Worm (Caenorhabditis elegans): ENCODE data around the gene F08F8.9.
A peak's percentile ranks its signal among the peaks of the same experiment; 100 is the strongest.

F08F8.9 gene

ce11 chrIII:7308600-7309109, 45.1 kb downstream of the F08F8.9 start, which contains the start of gene acbp-4:
TSS of gene acbp-4 (minus strand) at chrIII:7309109.
- TF ChIP-seq nhr-12 (tag; optimal IDR thresholded peaks at IDR 0.05), result no peak
- no peak for TF ChIP-seq zip-4 (GFP tag; optimal IDR thresholded peaks at IDR 0.05)
- TF ChIP-seq swsn-7 (tag; optimal IDR thresholded peaks at IDR 0.05), result no peak
- TF ChIP-seq lsy-2 (tag; optimal IDR thresholded peaks at IDR 0.05), result no peak
- TF ChIP-seq skn-1 (tag; optimal IDR thresholded peaks at IDR 0.05), result no peak
- no peak for TF ChIP-seq egl-27 (tag; optimal IDR thresholded peaks at IDR 0.05)
- no peak for TF ChIP-seq dsc-1 (tag; optimal IDR thresholded peaks at IDR 0.05)

ce11 chrIII:7305649-7305977, 48.2 kb downstream of the F08F8.9 start:
- TF ChIP-seq C34B4.2 (tag; optimal IDR thresholded peaks at IDR 0.05) (no peak), C04F5.9 (tag; optimal IDR thresholded peaks at IDR 0.05) (no peak), tlp-1 (tag; optimal IDR thresholded peaks at IDR 0.05) (no peak), xbp-1 (tag; optimal IDR thresholded peaks at IDR 0.05) (no peak), nhr-85 (tag) (peak; percentile 77), ets-5 (GFP tag; IDR thresholded peaks at IDR 0.05) (no peak), nhr-19 (GFP tag; conservative IDR thresholded peaks at IDR 0.05) (no peak; the same call in 1 of the 2 replicates), unc-98 (GFP tag; IDR thresholded peaks at IDR 0.05) (no peak), vab-15 (tag; optimal IDR thresholded peaks at IDR 0.05) (no peak), tbx-2 (tag; optimal IDR thresholded peaks at IDR 0.05) (no peak), grh-1 (GFP tag; IDR thresholded peaks at IDR 0.05) (no peak), aly-2 (tag; optimal IDR thresholded peaks at IDR 0.05) (no peak), blmp-1 (tag; optimal IDR thresholded peaks at IDR 0.05) (peak; percentile 90), ceh-88 (GFP tag; IDR thresholded peaks at IDR 0.05) (no peak), nhr-20 (tag; optimal IDR thresholded peaks at IDR 0.05) (peak; percentile 42), pag-3 (tag; optimal IDR thresholded peaks at IDR 0.05; ENCODE audit: borderline replicate concordance, insufficient read depth) (no peak), unc-62 (GFP tag; optimal IDR thresholded peaks at IDR 0.05) (no peak), elt-3 (tag; optimal IDR thresholded peaks at IDR 0.05) (peak in 4 of 6 experiments; percentile 20 to 88 (median 44)), nhr-71 (tag; optimal IDR thresholded peaks at IDR 0.05) (peak; percentile 40), fkh-10 (GFP tag; optimal IDR thresholded peaks at IDR 0.05) (no peak), unc-86 (tag; optimal IDR thresholded peaks at IDR 0.05) (no peak), swsn-7 (tag; optimal IDR thresholded peaks at IDR 0.05) (no peak), hpl-2 (GFP tag; optimal IDR thresholded peaks at IDR 0.05) (no peak), hlh-4 (tag; optimal IDR thresholded peaks at IDR 0.05) (no peak), pqm-1 (tag; optimal IDR thresholded peaks at IDR 0.05) (no peak), ceh-63 (GFP tag; optimal IDR thresholded peaks at IDR 0.05) (no peak), sox-4 (tag; optimal IDR thresholded peaks at IDR 0.05) (no peak), ama-1 (optimal IDR thresholded peaks at IDR 0.05) (no peak), sup-37 (GFP tag; optimal IDR thresholded peaks at IDR 0.05) (no peak), nhr-76 (tag; optimal IDR thresholded peaks at IDR 0.05) (no peak), mef-2 (tag; optimal IDR thresholded peaks at IDR 0.05) (no peak), pax-3 (tag; optimal IDR thresholded peaks at IDR 0.05) (no peak), ztf-4 (tag; optimal IDR thresholded peaks at IDR 0.05) (no peak), F16B12.6 (tag; optimal IDR thresholded peaks at IDR 0.05) (no peak), dpl-1 (GFP tag; optimal IDR thresholded peaks at IDR 0.05) (no peak), alr-1 (tag; optimal IDR thresholded peaks at IDR 0.05; ENCODE audit: borderline replicate concordance) (no peak), snu-23 (GFP tag; optimal IDR thresholded peaks at IDR 0.05) (peak; percentile 41), C16A3.4 (tag; optimal IDR thresholded peaks at IDR 0.05) (no peak), irx-1 (tag; optimal IDR thresholded peaks at IDR 0.05) (no peak), skn-1 (tag; optimal IDR thresholded peaks at IDR 0.05) (no peak), lin-39 (tag; optimal IDR thresholded peaks at IDR 0.05) (no peak), ces-1 (GFP tag; optimal IDR thresholded peaks at IDR 0.05) (no peak), lin-14 (GFP tag; optimal IDR thresholded peaks at IDR 0.05) (peak; percentile 47), lsy-2 (tag; optimal IDR thresholded peaks at IDR 0.05) (peak in 1 of 2 experiments; percentile 25), snpc-4 (tag; optimal IDR thresholded peaks at IDR 0.05) (no peak), efl-1 (optimal IDR thresholded peaks at IDR 0.05) (no peak), efl-1 (GFP tag; optimal IDR thresholded peaks at IDR 0.05 in 1 of 2) (no peak), nhr-90 (tag; optimal IDR thresholded peaks at IDR 0.05; ENCODE audit: poor library complexity) (peak; percentile 21)
